Worm (Caenorhabditis elegans) whole organism, early embryonic: ENCODE results near the gene W06G6.17.

Source experiments
- B0310.2 ChIP-seq: sonication (generic microtip); optimal IDR thresholded peaks from 2 replicates; lab custom pipeline; 2016; ENCODE audit warnings: mild to moderate bottlenecking, missing genetic modification characterization, missing compliant biosample characterization
- aly-1 ChIP-seq: sonication (generic microtip); optimal IDR thresholded peaks from 2 replicates; lab custom pipeline; 2016; ENCODE audit warnings: missing genetic modification characterization, missing compliant biosample characterization
- ama-1 ChIP-seq: fragments of 150-350 bp; optimal IDR thresholded peaks from 2 replicates; lab custom pipeline; 2014
- ceh-13 ChIP-seq: fragments of 200-800 bp; sonication (Bioruptor generic); optimal IDR thresholded peaks from 2 replicates; lab custom pipeline; 2018; ENCODE audit warnings: mild to moderate bottlenecking, missing genetic modification characterization, missing compliant biosample characterization
- ceh-36 ChIP-seq: sonication (generic microtip); optimal IDR thresholded peaks from 2 replicates; lab custom pipeline; 2016; ENCODE audit warnings: missing genetic modification characterization, inconsistent platforms, missing compliant biosample characterization
- ets-7 ChIP-seq: sonication (generic microtip); optimal IDR thresholded peaks from 2 replicates; lab custom pipeline; 2016; ENCODE audit warnings: missing genotype, missing genetic modification characterization, missing compliant biosample characterization
- flt-1 ChIP-seq: fragments of 200-800 bp; sonication (Bioruptor generic); IDR thresholded peaks from 2 replicates; pipeline ENCODE4 v1.3.6; 2022; ENCODE audit warnings: missing genetic modification characterization, missing compliant biosample characterization
- hmbx-1 ChIP-seq: sonication (generic microtip); optimal IDR thresholded peaks from 2 replicates; lab custom pipeline; 2016; ENCODE audit warnings: mild to moderate bottlenecking, missing genetic modification characterization, missing compliant biosample characterization
- hmg-4 ChIP-seq: fragments of 200-800 bp; sonication (Bioruptor generic); optimal IDR thresholded peaks from 2 replicates; lab custom pipeline; 2018; ENCODE audit warnings: mild to moderate bottlenecking, missing genetic modification characterization, missing compliant biosample characterization
- hnd-1 ChIP-seq: sonication (generic microtip); optimal IDR thresholded peaks from 2 replicates; lab custom pipeline; 2016; ENCODE audit warnings: missing genetic modification characterization, missing compliant biosample characterization
- pes-1 ChIP-seq: fragments of 200-800 bp; sonication (Bioruptor generic); IDR thresholded peaks from 2 replicates; pipeline ENCODE4 v1.3.6; 2022; ENCODE audit warnings: missing genetic modification reagents, missing genetic modification characterization, missing compliant biosample characterization
- tbx-11 ChIP-seq: fragments of 200-800 bp; sonication (Bioruptor generic); IDR thresholded peaks from 2 replicates; pipeline ENCODE4 v1.3.6; 2022; ENCODE audit warnings: missing genetic modification characterization, missing compliant biosample characterization

DNA sequence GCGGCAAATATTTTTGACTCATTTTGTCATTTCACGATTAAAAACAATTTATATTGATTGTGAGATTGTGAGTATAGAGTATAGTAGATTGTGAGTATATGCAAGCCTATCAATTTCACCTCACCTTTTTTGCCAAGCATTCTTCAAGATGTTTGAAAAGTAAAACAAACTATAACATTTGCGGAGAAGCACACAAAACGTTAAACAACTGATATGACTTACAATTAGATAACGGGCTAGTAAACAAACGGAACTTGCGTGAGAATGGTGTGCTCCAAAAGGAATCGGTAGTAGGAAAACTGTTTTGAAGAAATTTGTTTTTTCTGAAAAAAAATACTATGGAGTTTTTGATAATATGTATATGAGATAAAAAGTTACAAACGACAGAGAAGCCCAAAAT, 35.0 kb downstream of the W06G6.17 start:
- TF ChIP-seq tbx-11 (GFP tag; lab: Robert Waterston, UW) (no peak), ceh-13 (no peak), flt-1 (GFP tag; lab: Robert Waterston, UW) (no peak), aly-1 (tag; lab: Kevin White, UChicago) (no peak), ama-1 (lab: Kevin White, UChicago) (no peak), hnd-1 (tag; lab: Kevin White, UChicago) (no peak), hmg-4 (GFP tag; lab: Kevin White, UChicago) (no peak), B0310.2 (tag; lab: Kevin White, UChicago) (no peak), ets-7 (tag; lab: Kevin White, UChicago) (no peak), ceh-36 (tag; lab: Kevin White, UChicago) (no peak), hmbx-1 (tag; lab: Kevin White, UChicago) (no peak), pes-1 (GFP tag; lab: Robert Waterston, UW) (no peak)
